Worm (Caenorhabditis elegans) whole organism, early embryonic: ENCODE results near the gene lin-24.

ENCODE experiments used
- B0310.2 ChIP-seq: sonication (generic microtip); optimal IDR thresholded peaks from 2 replicates; lab custom pipeline; 2016; ENCODE audit warnings: mild to moderate bottlenecking, missing genetic modification characterization, missing compliant biosample characterization
- aly-1 ChIP-seq: sonication (generic microtip); optimal IDR thresholded peaks from 2 replicates; lab custom pipeline; 2016; ENCODE audit warnings: missing genetic modification characterization, missing compliant biosample characterization
- ama-1 ChIP-seq: fragments of 150-350 bp; optimal IDR thresholded peaks from 2 replicates; lab custom pipeline; 2014
- ceh-13 ChIP-seq: fragments of 200-800 bp; sonication (Bioruptor generic); optimal IDR thresholded peaks from 2 replicates; lab custom pipeline; 2018; ENCODE audit warnings: mild to moderate bottlenecking, missing genetic modification characterization, missing compliant biosample characterization
- ceh-36 ChIP-seq: sonication (generic microtip); optimal IDR thresholded peaks from 2 replicates; lab custom pipeline; 2016; ENCODE audit warnings: missing genetic modification characterization, inconsistent platforms, missing compliant biosample characterization
- flt-1 ChIP-seq: fragments of 200-800 bp; sonication (Bioruptor generic); IDR thresholded peaks from 2 replicates; pipeline ENCODE4 v1.3.6; 2022; ENCODE audit warnings: missing genetic modification characterization, missing compliant biosample characterization
- hmbx-1 ChIP-seq: sonication (generic microtip); optimal IDR thresholded peaks from 2 replicates; lab custom pipeline; 2016; ENCODE audit warnings: mild to moderate bottlenecking, missing genetic modification characterization, missing compliant biosample characterization
- hmg-4 ChIP-seq: fragments of 200-800 bp; sonication (Bioruptor generic); optimal IDR thresholded peaks from 2 replicates; lab custom pipeline; 2018; ENCODE audit warnings: mild to moderate bottlenecking, missing genetic modification characterization, missing compliant biosample characterization
- hnd-1 ChIP-seq: sonication (generic microtip); optimal IDR thresholded peaks from 2 replicates; lab custom pipeline; 2016; ENCODE audit warnings: missing genetic modification characterization, missing compliant biosample characterization
- scrt-1 ChIP-seq: fragments of 200-800 bp; sonication (Bioruptor generic); IDR thresholded peaks from 2 replicates; pipeline ENCODE4 v1.3.6; 2022; ENCODE audit warnings: missing genetic modification characterization, missing compliant biosample characterization
- sea-1 ChIP-seq: fragments of 200-800 bp; sonication (Bioruptor generic); conservative IDR thresholded peaks from 2 replicates; pipeline ENCODE4 v1.3.6; 2022; ENCODE audit warnings: missing genetic modification characterization, missing compliant biosample characterization
- tbx-11 ChIP-seq: fragments of 200-800 bp; sonication (Bioruptor generic); IDR thresholded peaks from 2 replicates; pipeline ENCODE4 v1.3.6; 2022; ENCODE audit warnings: missing genetic modification characterization, missing compliant biosample characterization
- tbx-37 ChIP-seq: fragments of 200-800 bp; sonication (Bioruptor generic); conservative IDR thresholded peaks from 2 replicates; pipeline ENCODE4 v1.3.6; 2022; ENCODE audit warnings: missing genetic modification reagents, missing genetic modification characterization, missing compliant biosample characterization

DNA sequence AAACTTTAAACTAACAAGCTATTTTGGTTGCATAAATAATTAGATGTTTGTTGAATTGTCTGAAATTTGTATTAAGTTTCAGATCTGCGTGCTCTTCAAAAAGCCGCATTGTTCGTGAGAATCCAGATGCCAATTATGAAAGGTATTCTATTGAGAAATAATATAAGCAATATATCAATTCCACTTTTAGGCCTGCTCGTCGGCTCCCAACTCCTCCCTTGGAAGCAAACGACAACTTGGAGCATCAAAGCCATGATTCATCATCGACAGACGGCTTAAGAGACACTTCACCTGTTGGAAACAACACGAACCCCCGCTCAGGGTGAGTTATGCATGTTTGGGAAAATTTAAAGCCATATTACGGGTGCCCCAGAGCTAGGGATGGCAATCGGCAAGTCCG is 33.4 kb downstream of the lin-24 start:
- TF ChIP-seq ama-1 (lab: Kevin White, UChicago) (no peak), aly-1 (tag; lab: Kevin White, UChicago) (no peak), flt-1 (GFP tag; lab: Robert Waterston, UW) (no peak), ceh-36 (no peak), B0310.2 (tag; lab: Kevin White, UChicago) (no peak), hnd-1 (no peak), tbx-37 (no peak), tbx-11 (GFP tag; lab: Robert Waterston, UW) (no peak), hmbx-1 (tag; lab: Kevin White, UChicago) (no peak), ceh-13 (GFP tag; lab: Kevin White, UChicago) (no peak), scrt-1 (GFP tag; lab: Robert Waterston, UW) (no peak), sea-1 (GFP tag; lab: Robert Waterston, UW) (no peak), hmg-4 (GFP tag; lab: Kevin White, UChicago) (no peak)
